Worm (Caenorhabditis elegans): ENCODE results near the gene klp-11.

klp-11 gene

DNA sequence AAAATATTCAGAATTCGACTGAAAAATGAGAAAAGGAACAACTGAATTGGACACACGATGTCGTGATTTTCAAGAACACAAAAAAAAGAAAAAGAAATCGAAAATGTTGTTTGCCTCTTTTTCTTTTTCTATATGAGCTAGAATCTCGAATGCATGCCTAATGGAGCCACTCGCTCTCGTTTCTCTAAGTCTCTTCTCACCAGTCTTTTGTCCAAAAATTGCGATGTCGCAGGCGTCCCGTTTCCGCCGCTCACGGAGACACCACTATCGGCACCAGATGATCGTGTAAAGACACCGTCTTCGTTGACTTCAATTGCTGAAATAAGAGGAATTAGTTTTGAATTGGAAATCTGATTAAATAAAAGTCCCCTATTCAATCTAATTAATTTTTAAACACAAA, 3.2 kb downstream of the klp-11 start (continued):
- peak; percentile 40 for TF ChIP-seq fkh-10 (GFP tag; optimal IDR thresholded peaks at IDR 0.05)
- peak; percentile 31; the same call in 1 of the 2 replicates for TF ChIP-seq isw-1 (GFP tag; IDR thresholded peaks at IDR 0.05)
- no peak for TF ChIP-seq aha-1 (tag; optimal IDR thresholded peaks at IDR 0.05)
- TF ChIP-seq tbx-2 (tag; optimal IDR thresholded peaks at IDR 0.05) = no peak
- TF ChIP-seq unc-130 (tag; optimal IDR thresholded peaks at IDR 0.05) = no peak
- TF ChIP-seq ztf-11 (tag; optimal IDR thresholded peaks at IDR 0.05) = no peak
- TF ChIP-seq ztf-4 (tag; optimal IDR thresholded peaks at IDR 0.05) = no peak
- no peak for TF ChIP-seq hlh-17 (GFP tag; optimal IDR thresholded peaks at IDR 0.05; ENCODE audit: borderline replicate concordance)
- TF ChIP-seq unc-30 (tag; optimal IDR thresholded peaks at IDR 0.05) = no peak
- no peak for TF ChIP-seq pax-3 (tag; optimal IDR thresholded peaks at IDR 0.05)
- TF ChIP-seq pag-3 (tag; optimal IDR thresholded peaks at IDR 0.05; ENCODE audit: borderline replicate concordance, insufficient read depth) = no peak
- TF ChIP-seq ceh-8 (GFP tag; optimal IDR thresholded peaks at IDR 0.05) = no peak
- no peak for TF ChIP-seq Y116A8C.19 (tag; optimal IDR thresholded peaks at IDR 0.05; ENCODE audit: borderline replicate concordance)
- no peak for TF ChIP-seq ama-1 (optimal IDR thresholded peaks at IDR 0.05)
- TF ChIP-seq fkh-4 (tag; optimal IDR thresholded peaks at IDR 0.05; ENCODE audit: borderline replicate concordance) = no peak
- TF ChIP-seq aly-2 (tag; optimal IDR thresholded peaks at IDR 0.05) = no peak
- no peak for TF ChIP-seq lin-15B (tag; optimal IDR thresholded peaks at IDR 0.05)
- TF ChIP-seq nhr-71 (tag; optimal IDR thresholded peaks at IDR 0.05) = peak; percentile 56
- no peak for TF ChIP-seq nhr-85 (tag)
- TF ChIP-seq snpc-4 (tag; optimal IDR thresholded peaks at IDR 0.05) = no peak
- TF ChIP-seq grh-1 (GFP tag; IDR thresholded peaks at IDR 0.05) = no peak
- TF ChIP-seq egl-27 (tag; optimal IDR thresholded peaks at IDR 0.05) = no peak
- TF ChIP-seq xbp-1 (tag; optimal IDR thresholded peaks at IDR 0.05) = peak; percentile 4
- peak; percentile 21 for TF ChIP-seq snu-23 (GFP tag; optimal IDR thresholded peaks at IDR 0.05)
- TF ChIP-seq nhr-77 (tag; optimal IDR thresholded peaks at IDR 0.05) = no peak
- TF ChIP-seq mdl-1 (tag; optimal IDR thresholded peaks at IDR 0.05) = no peak
- no peak for TF ChIP-seq hlh-4 (tag; optimal IDR thresholded peaks at IDR 0.05)
- no peak for TF ChIP-seq lin-13 (GFP tag; optimal IDR thresholded peaks at IDR 0.05)
- no peak for TF ChIP-seq zip-4 (GFP tag; optimal IDR thresholded peaks at IDR 0.05)
- TF ChIP-seq C16A3.4 (tag; optimal IDR thresholded peaks at IDR 0.05) = no peak
- TF ChIP-seq nhr-19 (GFP tag; conservative IDR thresholded peaks at IDR 0.05) = no peak
- TF ChIP-seq blmp-1 (tag; optimal IDR thresholded peaks at IDR 0.05) = no peak
- TF ChIP-seq lin-14 (GFP tag; optimal IDR thresholded peaks at IDR 0.05) = peak; percentile 84
- TF ChIP-seq C04F5.9 (tag; optimal IDR thresholded peaks at IDR 0.05) = no peak
- TF ChIP-seq nhr-20 (tag; optimal IDR thresholded peaks at IDR 0.05) = no peak
- no peak for TF ChIP-seq lir-3 (tag; optimal IDR thresholded peaks at IDR 0.05; ENCODE audit: poor library complexity)
- TF ChIP-seq elt-2 (tag; optimal IDR thresholded peaks at IDR 0.05) = no peak
- peak; percentile 5 for TF ChIP-seq mep-1 (tag; optimal IDR thresholded peaks at IDR 0.05)
- TF ChIP-seq sptf-1 (tag; optimal IDR thresholded peaks at IDR 0.05) = no peak
- no peak for TF ChIP-seq elt-3 (tag; optimal IDR thresholded peaks at IDR 0.05)
- TF ChIP-seq ceh-82 (tag; optimal IDR thresholded peaks at IDR 0.05) = peak; percentile 2 to 65 (median 26)
- TF ChIP-seq ceh-90 (tag; optimal IDR thresholded peaks at IDR 0.05) = no peak
- TF ChIP-seq unc-98 (GFP tag; IDR thresholded peaks at IDR 0.05) = no peak
- TF ChIP-seq mef-2 (tag; optimal IDR thresholded peaks at IDR 0.05) = no peak
- no peak for TF ChIP-seq nhr-12 (tag; optimal IDR thresholded peaks at IDR 0.05)
- TF ChIP-seq efl-1 (optimal IDR thresholded peaks at IDR 0.05) = peak; percentile 38 to 50
- TF ChIP-seq efl-1 (GFP tag; optimal IDR thresholded peaks at IDR 0.05 in 1 of 2) = peak in 1 of 2 experiments; percentile 13
- TF ChIP-seq lin-35 (GFP tag; optimal IDR thresholded peaks at IDR 0.05) = peak in 1 of 2 experiments; percentile 43
- peak; percentile 17 for TF ChIP-seq skn-1 (tag; optimal IDR thresholded peaks at IDR 0.05)
- TF ChIP-seq lsy-2 (tag; optimal IDR thresholded peaks at IDR 0.05) = peak; percentile 4 to 50
- no peak for TF ChIP-seq sox-4 (tag; optimal IDR thresholded peaks at IDR 0.05)
- TF ChIP-seq nhr-47 (tag; optimal IDR thresholded peaks at IDR 0.05) = peak; percentile 54
- TF ChIP-seq fkh-8 (tag; optimal IDR thresholded peaks at IDR 0.05) = peak; percentile 57
- no peak for TF ChIP-seq jun-1 (tag; optimal IDR thresholded peaks at IDR 0.05)
